Fruit fly (Drosophila melanogaster) whole organism, prepupa: ENCODE measurements around the gene CG15465.

ENCODE experiments used
- CG11294 ChIP-seq: fragments of 200-800 bp; sonication (Bioruptor generic); IDR thresholded peaks from 2 replicates; pipeline ENCODE4 v1.3.6; 2022; ENCODE audit warnings: missing biosample characterization, missing genetic modification characterization
- CG16779 ChIP-seq: fragments of 200-800 bp; sonication (Bioruptor generic); optimal IDR thresholded peaks from 3 replicates; lab custom pipeline; 2017; ENCODE audit warnings: missing biosample characterization, mild to moderate bottlenecking, missing genetic modification characterization
- CG6854 ChIP-seq: fragments of 200-800 bp; sonication (Bioruptor generic); optimal IDR thresholded peaks from 2 replicates; lab custom pipeline; 2017; ENCODE audit warnings: missing biosample characterization, mild to moderate bottlenecking, missing genetic modification characterization
- Eip93F ChIP-seq: fragments of 200-800 bp; sonication (Bioruptor generic); optimal IDR thresholded peaks from 2 replicates; lab custom pipeline; 2016; ENCODE audit warnings: missing biosample characterization, mild to moderate bottlenecking, missing genetic modification characterization
- Hr38 ChIP-seq: sonication (Bioruptor generic); optimal IDR thresholded peaks from 2 replicates; lab custom pipeline; 2016; ENCODE audit warnings: missing biosample characterization, missing genetic modification characterization
- Hr4 ChIP-seq: fragments of 200-800 bp; sonication (Bioruptor generic); optimal IDR thresholded peaks from 3 replicates; lab custom pipeline; 2016; ENCODE audit warnings: missing biosample characterization, missing genetic modification characterization
- Lpt ChIP-seq: fragments of 200-800 bp; sonication (Bioruptor generic); optimal IDR thresholded peaks from 3 replicates; lab custom pipeline; 2016; ENCODE audit warnings: missing biosample characterization, missing genetic modification characterization
- Sox15 ChIP-seq: fragments of 200-800 bp; sonication (Bioruptor generic); optimal IDR thresholded peaks from 3 replicates; lab custom pipeline; 2016; ENCODE audit warnings: missing biosample characterization, missing genetic modification characterization
- esn ChIP-seq: fragments of 200-800 bp; sonication (Bioruptor generic); optimal IDR thresholded peaks from 2 replicates; lab custom pipeline; 2016; ENCODE audit warnings: missing biosample characterization, mild to moderate bottlenecking, missing genetic modification characterization, moderate library complexity
- fd85E ChIP-seq: fragments of 200-800 bp; sonication (Bioruptor generic); optimal IDR thresholded peaks from 3 replicates; lab custom pipeline; 2016; ENCODE audit warnings: missing biosample characterization, missing genetic modification characterization
- fkh ChIP-seq: fragments of 200-800 bp; sonication (Bioruptor generic); optimal IDR thresholded peaks from 3 replicates; lab custom pipeline; 2017; ENCODE audit warnings: missing biosample characterization, mild to moderate bottlenecking, missing genetic modification characterization, moderate library complexity
- pdm3 ChIP-seq: fragments of 200-800 bp; sonication (Bioruptor generic); optimal IDR thresholded peaks from 3 replicates; lab custom pipeline; 2016; ENCODE audit warnings: missing biosample characterization, missing genetic modification characterization
- topi ChIP-seq: fragments of 200-800 bp; sonication (Bioruptor generic); optimal IDR thresholded peaks from 3 replicates; lab custom pipeline; 2016; ENCODE audit warnings: missing biosample characterization, missing genetic modification characterization

- no peak for TF ChIP-seq CG6854 (GFP tag; lab: Kevin White, UChicago)
- no peak for TF ChIP-seq CG11294 (GFP tag; lab: Robert Waterston, UW)
- no peak for TF ChIP-seq Hr4
- no peak for TF ChIP-seq Hr38
- TF ChIP-seq CG16779 (tag; lab: Kevin White, UChicago), result no peak
- TF ChIP-seq Lpt, result no peak
- TF ChIP-seq esn (GFP tag; lab: Kevin White, UChicago), result no peak
- no peak for TF ChIP-seq topi
- no peak for TF ChIP-seq Sox15 (GFP tag; lab: Kevin White, UChicago)
- TF ChIP-seq pdm3 (GFP tag; lab: Kevin White, UChicago), result no peak
- TF ChIP-seq Eip93F (GFP tag; lab: Kevin White, UChicago), result no peak
- no peak for TF ChIP-seq fd85E
- no peak for TF ChIP-seq fkh
Observed at dm6 chrX:5066627-5067026, 18.9 kb upstream of the CG15465 start.
